In genomic region chrV:3812291-3812690, ce11 we compare ENCODE assay signal across 2 worm cellular contexts.
TF ChIP-seq lines count a peak whose summit lies in the region.

scl-12 (plus strand) TSS chrV:3812591.

TF ChIP-seq in whole organism, L3 larva, 47 proteins besides CTCF, POLR2A, EP300 and RAD21:
- TF ChIP-seq pqm-1 (tag; optimal IDR thresholded peaks at IDR 0.05; lab: Kevin White, UChicago), result peak; percentile 47
- no peak for TF ChIP-seq eor-1 (tag; optimal IDR thresholded peaks at IDR 0.05; lab: Kevin White, UChicago)
- TF ChIP-seq tbx-2 (tag; optimal IDR thresholded peaks at IDR 0.05; lab: Kevin White, UChicago), result no peak

TF ChIP-seq in whole organism, L4 larva, 104 proteins besides CTCF, POLR2A, EP300 and RAD21:
- TF ChIP-seq aha-1 (tag; lab: Kevin White, UChicago) (peak; percentile 47), nhr-42 (GFP tag; IDR thresholded peaks at IDR 0.05; lab: Robert Waterston, UW) (no peak), egl-27 (tag; optimal IDR thresholded peaks at IDR 0.05; lab: Kevin White, UChicago) (no peak), dmd-8 (GFP tag; IDR thresholded peaks at IDR 0.05; lab: Robert Waterston, UW) (0 out of 2 replicates have a peak, but pooled peaks have one; percentile 31)
TF ChIP-seq in whole organism, L4 larva: peak in this region for 2.

Comparison
In these comparisons a context has a peak if more than half of its experiments do, and no peak if none do; other contexts are left out.
1. Of the 28 proteins assayed by ChIP-seq in both whole organism, L4 larva and whole organism, L3 larva: peak only in whole organism, L4 larva: none; only in whole organism, L3 larva: pqm-1; in both: none; in neither: 27.